Fruit fly (Drosophila melanogaster): ENCODE measurements around the gene IntS6.

The IntS6 gene

dm6 chrX:5705899-5706312, 41.1 kb downstream of the IntS6 start:
- no peak for TF ChIP-seq CG31627 (GFP tag; optimal IDR thresholded peaks at IDR 0.05)
- no peak for TF ChIP-seq Ets21C (GFP tag; optimal IDR thresholded peaks at IDR 0.05)
- peak; percentile 71 for TF ChIP-seq CG9139 (GFP tag; optimal IDR thresholded peaks at IDR 0.05)
- TF ChIP-seq vri (GFP tag; optimal IDR thresholded peaks at IDR 0.05): no peak
- peak; percentile 4 for TF ChIP-seq cyc (GFP tag; optimal IDR thresholded peaks at IDR 0.05)
- no peak for TF ChIP-seq Smox (GFP tag; optimal IDR thresholded peaks at IDR 0.05)
- no peak for TF ChIP-seq Sox102F (GFP tag; optimal IDR thresholded peaks at IDR 0.05)
- TF ChIP-seq spab (GFP tag; optimal IDR thresholded peaks at IDR 0.05): peak; percentile 70
- TF ChIP-seq lz (GFP tag; optimal IDR thresholded peaks at IDR 0.05): peak; percentile 29
- TF ChIP-seq Eip93F (GFP tag; optimal IDR thresholded peaks at IDR 0.05): no peak
- peak; percentile 32 for TF ChIP-seq Met (GFP tag; optimal IDR thresholded peaks at IDR 0.05)
- peak; percentile 94 for TF ChIP-seq CG6163 (GFP tag; IDR thresholded peaks at IDR 0.05)
- TF ChIP-seq achi (GFP tag; optimal IDR thresholded peaks at IDR 0.05): peak; percentile 54
- peak; percentile 51 for TF ChIP-seq acj6 (GFP tag; optimal IDR thresholded peaks at IDR 0.05)
- no peak for TF ChIP-seq Blimp-1 (GFP tag; optimal IDR thresholded peaks at IDR 0.05)
- TF ChIP-seq Lpt (GFP tag; optimal IDR thresholded peaks at IDR 0.05): peak; percentile 85
- no peak for TF ChIP-seq fkh (GFP tag; optimal IDR thresholded peaks at IDR 0.05)
- peak; percentile 38 for TF ChIP-seq CG7368 (GFP tag; optimal IDR thresholded peaks at IDR 0.05)
- TF ChIP-seq dac (GFP tag; optimal IDR thresholded peaks at IDR 0.05): peak; percentile 70
- peak; percentile 79 for TF ChIP-seq CG3919 (GFP tag; optimal IDR thresholded peaks at IDR 0.05)
- no peak for TF ChIP-seq CG6854 (GFP tag; optimal IDR thresholded peaks at IDR 0.05)
- peak; percentile 71 for TF ChIP-seq Eip75B (GFP tag; optimal IDR thresholded peaks at IDR 0.05)
- peak; percentile 76 for TF ChIP-seq CG10669 (GFP tag; optimal IDR thresholded peaks at IDR 0.05)
- peak; percentile 95 for TF ChIP-seq eg (GFP tag; IDR thresholded peaks at IDR 0.05)
- TF ChIP-seq CG6808 (GFP tag; optimal IDR thresholded peaks at IDR 0.05): peak; percentile 74
- peak; percentile 88 for TF ChIP-seq Eip78C (GFP tag)
- TF ChIP-seq CG16779 (tag; optimal IDR thresholded peaks at IDR 0.05): peak; percentile 81
- peak; percentile 77 for TF ChIP-seq Ets96B (tag; optimal IDR thresholded peaks at IDR 0.05)
- TF ChIP-seq topi (GFP tag; optimal IDR thresholded peaks at IDR 0.05): peak; percentile 33
- no peak for TF ChIP-seq esn (GFP tag; optimal IDR thresholded peaks at IDR 0.05)
- peak; percentile 91 for TF ChIP-seq CG11294 (GFP tag; IDR thresholded peaks at IDR 0.05)
- TF ChIP-seq CG1621 (tag; optimal IDR thresholded peaks at IDR 0.05): peak; percentile 55
- peak; percentile 66 to 74 for TF ChIP-seq ss (GFP tag; optimal IDR thresholded peaks at IDR 0.05)
- TF ChIP-seq CG11902 (GFP tag; optimal IDR thresholded peaks at IDR 0.05): peak; percentile 36
- TF ChIP-seq Hr4 (GFP tag; optimal IDR thresholded peaks at IDR 0.05): peak; percentile 81
- peak; percentile 90 for TF ChIP-seq Gug (GFP tag; IDR thresholded peaks at IDR 0.05)
- peak; percentile 52 for TF ChIP-seq net (GFP tag; optimal IDR thresholded peaks at IDR 0.05)
- TF ChIP-seq CG4318 (GFP tag; optimal IDR thresholded peaks at IDR 0.05): peak; percentile 66
- peak; percentile 25 for TF ChIP-seq CG8632 (GFP tag; optimal IDR thresholded peaks at IDR 0.05)
- peak; percentile 59 for TF ChIP-seq CG11762 (GFP tag; optimal IDR thresholded peaks at IDR 0.05; ENCODE audit: insufficient read depth)
- peak in 1 of 2 experiments; percentile 16 for TF ChIP-seq salr (GFP tag; optimal IDR thresholded peaks at IDR 0.05)
- peak; percentile 12 for TF ChIP-seq CG34406 (GFP tag; optimal IDR thresholded peaks at IDR 0.05)
- TF ChIP-seq fd59A (GFP tag; optimal IDR thresholded peaks at IDR 0.05): peak; percentile 20
- peak; percentile 16 for TF ChIP-seq Sox14 (GFP tag; optimal IDR thresholded peaks at IDR 0.05)
- TF ChIP-seq CG6792 (GFP tag; optimal IDR thresholded peaks at IDR 0.05): peak; percentile 49
- peak; percentile 83 for TF ChIP-seq CG32006 (GFP tag; optimal IDR thresholded peaks at IDR 0.05)
- peak; percentile 51 for TF ChIP-seq OdsH (GFP tag; optimal IDR thresholded peaks at IDR 0.05)
- TF ChIP-seq Hr38 (GFP tag; optimal IDR thresholded peaks at IDR 0.05): no peak
- TF ChIP-seq CG8119 (GFP tag; IDR thresholded peaks at IDR 0.05): peak; percentile 86
- peak; percentile 74 for TF ChIP-seq CG3032 (tag; optimal IDR thresholded peaks at IDR 0.05)
- TF ChIP-seq CG10631 (GFP tag; optimal IDR thresholded peaks at IDR 0.05): peak; percentile 61
- TF ChIP-seq fd85E (GFP tag; optimal IDR thresholded peaks at IDR 0.05): no peak
